Worm (Caenorhabditis elegans) whole organism, late embryonic: ENCODE data around the gene F38E1.6.
"Not testable (repeated sequence)": the region's sequence is repeated elsewhere in the genome, so short reads cannot be mapped to it uniquely, and the experiment has no call there.

Experiments
- F13H6.1 ChIP-seq: sonication (generic microtip); optimal IDR thresholded peaks from 2 replicates; lab custom pipeline; 2016; ENCODE audit warnings: missing genetic modification characterization, missing compliant biosample characterization
- T23F11.4 ChIP-seq: fragments of 200-800 bp; sonication (Bioruptor generic); optimal IDR thresholded peaks from 2 replicates; lab custom pipeline; 2018; ENCODE audit warnings: mild to moderate bottlenecking, missing genetic modification characterization, missing compliant biosample characterization
- ahr-1 ChIP-seq: sonication (generic microtip); optimal IDR thresholded peaks from 2 replicates; lab custom pipeline; 2016; ENCODE audit warnings: missing genetic modification characterization, missing compliant biosample characterization
- ama-1 ChIP-seq: fragments of 150-350 bp; optimal IDR thresholded peaks from 2 replicates; lab custom pipeline; 2014
- ceh-18 ChIP-seq: sonication (generic microtip); optimal IDR thresholded peaks from 2 replicates; lab custom pipeline; 2016; ENCODE audit warnings: missing genetic modification characterization, missing compliant biosample characterization
- ceh-24 ChIP-seq: sonication (generic microtip); optimal IDR thresholded peaks from 2 replicates; lab custom pipeline; 2016; ENCODE audit warnings: mild to moderate bottlenecking, missing genetic modification characterization, missing compliant biosample characterization
- ceh-30 ChIP-seq: fragments of 150-350 bp; optimal IDR thresholded peaks from 2 replicates; lab custom pipeline; 2014; ENCODE audit warnings: missing biosample characterization, missing genetic modification characterization
- ceh-34 ChIP-seq: sonication (generic microtip); optimal IDR thresholded peaks from 2 replicates; lab custom pipeline; 2016; ENCODE audit warnings: mild to moderate bottlenecking, missing genetic modification characterization, missing compliant biosample characterization
- ceh-45 ChIP-seq: fragments of 200-800 bp; sonication (Bioruptor generic); IDR thresholded peaks from 2 replicates; pipeline ENCODE4 v1.3.6; 2022; ENCODE audit warnings: missing genetic modification reagents, missing genetic modification characterization, missing compliant biosample characterization
- ceh-48 ChIP-seq: sonication (generic microtip); optimal IDR thresholded peaks from 2 replicates; lab custom pipeline; 2016; ENCODE audit warnings: missing genetic modification characterization, inconsistent platforms, missing compliant biosample characterization
- ceh-9 ChIP-seq: sonication (generic microtip); optimal IDR thresholded peaks from 2 replicates; lab custom pipeline; 2016; ENCODE audit warnings: mild to moderate bottlenecking, missing genetic modification characterization, inconsistent platforms, missing compliant biosample characterization
- elt-2 ChIP-seq: sonication (generic microtip); optimal IDR thresholded peaks from 2 replicates; lab custom pipeline; 2016; ENCODE audit warnings: missing genetic modification reagents, missing genetic modification characterization, missing compliant biosample characterization
- elt-4 ChIP-seq: sonication (generic microtip); optimal IDR thresholded peaks from 2 replicates; lab custom pipeline; 2016; ENCODE audit warnings: missing genetic modification characterization, missing compliant biosample characterization
- eyg-1 ChIP-seq: sonication (generic microtip); optimal IDR thresholded peaks from 2 replicates; lab custom pipeline; 2016; ENCODE audit warnings: missing genotype, missing genetic modification characterization, missing compliant biosample characterization
- fkh-10 ChIP-seq: fragments of 150-350 bp; optimal IDR thresholded peaks from 2 replicates; lab custom pipeline; 2014; ENCODE audit warnings: missing biosample characterization, missing genetic modification reagents, missing genetic modification characterization
- lin-11 ChIP-seq: fragments of 200-800 bp; sonication (Bioruptor generic); optimal IDR thresholded peaks from 2 replicates; lab custom pipeline; 2018; ENCODE audit warnings: mild to moderate bottlenecking, missing genetic modification characterization, missing compliant biosample characterization
- madf-2 ChIP-seq: sonication (generic microtip); optimal IDR thresholded peaks from 2 replicates; lab custom pipeline; 2017; ENCODE audit warnings: missing genetic modification characterization, missing compliant biosample characterization
- mec-3 ChIP-seq: sonication (generic microtip); optimal IDR thresholded peaks from 2 replicates; lab custom pipeline; 2016; ENCODE audit warnings: borderline replicate concordance, missing genetic modification characterization, missing compliant biosample characterization
- nfya-1 ChIP-seq: sonication (generic microtip); optimal IDR thresholded peaks from 2 replicates; lab custom pipeline; 2017; ENCODE audit warnings: missing genetic modification characterization, mild to moderate bottlenecking, missing compliant biosample characterization, antibody characterized with exemption, moderate library complexity
- nhr-11 ChIP-seq: fragments of 150-350 bp; optimal IDR thresholded peaks from 2 replicates; lab custom pipeline; 2014; ENCODE audit warnings: missing biosample characterization, missing genetic modification characterization
- npax-4 ChIP-seq: sonication (generic microtip); optimal IDR thresholded peaks from 2 replicates; lab custom pipeline; 2016; ENCODE audit warnings: missing genetic modification characterization, missing compliant biosample characterization
- pag-3 ChIP-seq: sonication (generic microtip); optimal IDR thresholded peaks from 2 replicates; lab custom pipeline; 2016; ENCODE audit warnings: missing compliant biosample characterization, missing genetic modification characterization, borderline replicate concordance
- pax-1 ChIP-seq: fragments of 150-350 bp; optimal IDR thresholded peaks from 2 replicates; lab custom pipeline; 2014; ENCODE audit warnings: missing biosample characterization, missing genetic modification characterization
- pha-4 ChIP-seq: fragments of 150-350 bp; optimal IDR thresholded peaks from 2 replicates; lab custom pipeline; 2018; ENCODE audit warnings: missing biosample characterization, missing genetic modification reagents, missing genetic modification characterization
- pqm-1 ChIP-seq: sonication (generic microtip); optimal IDR thresholded peaks from 2 replicates; lab custom pipeline; 2016; ENCODE audit warnings: missing genetic modification characterization, missing compliant biosample characterization
- pros-1 ChIP-seq: fragments of 150-350 bp; optimal IDR thresholded peaks from 2 replicates; lab custom pipeline; 2014; ENCODE audit warnings: missing biosample characterization, missing genetic modification reagents, missing genetic modification characterization
- ref-2 ChIP-seq: sonication (generic microtip); optimal IDR thresholded peaks from 2 replicates; lab custom pipeline; 2016; ENCODE audit warnings: missing genetic modification characterization, missing compliant biosample characterization
- sdc-2 ChIP-seq: sonication (generic microtip); optimal IDR thresholded peaks from 2 replicates; lab custom pipeline; 2016; ENCODE audit warnings: missing genotype, missing genetic modification characterization, missing compliant biosample characterization
- sox-2 ChIP-seq: fragments of 200-800 bp; sonication (Bioruptor generic); IDR thresholded peaks from 2 replicates; pipeline ENCODE4 v1.3.6; 2022; ENCODE audit warnings: missing genetic modification reagents, missing genetic modification characterization, missing compliant biosample characterization
- syd-9 ChIP-seq: sonication (generic microtip); optimal IDR thresholded peaks from 2 replicates; lab custom pipeline; 2016; ENCODE audit warnings: mild to moderate bottlenecking, missing genetic modification characterization, moderate library complexity, missing compliant biosample characterization
- tbx-2 ChIP-seq: sonication (generic microtip); optimal IDR thresholded peaks from 2 replicates; lab custom pipeline; 2016; ENCODE audit warnings: missing genetic modification characterization, missing compliant biosample characterization
- unc-3 ChIP-seq, 2 experiments: fragments of 200-800 bp in 1 of 2; sonication (Bioruptor generic) in 1 of 2; sonication (generic microtip) in 1 of 2; conservative IDR thresholded peaks in 1 of 2; optimal IDR thresholded peaks in 1 of 2; 2 replicates each; pipeline versions ENCODE4 v1.3.6 to Lab custom; 2016 to 2022; ENCODE audit warnings: missing compliant biosample characterization in 2 of 2, missing genetic modification characterization in 2 of 2, missing genetic modification reagents in 1 of 2
- unc-55 ChIP-seq: sonication (generic microtip); optimal IDR thresholded peaks from 2 replicates; lab custom pipeline; 2017; ENCODE audit warnings: missing biosample characterization, missing genetic modification reagents, missing genetic modification characterization
- unc-86 ChIP-seq: sonication (generic microtip); optimal IDR thresholded peaks from 2 replicates; lab custom pipeline; 2016; ENCODE audit warnings: missing genetic modification characterization, missing compliant biosample characterization
- zip-5 ChIP-seq: sonication (generic microtip); optimal IDR thresholded peaks from 2 replicates; lab custom pipeline; 2016; ENCODE audit warnings: missing genetic modification characterization, missing compliant biosample characterization

F38E1.6 gene

ce11 chrV:8359792-8360191 is at the start of gene F38E1.6:
F38E1.6 (plus strand) TSS chrV:8360092.
- TF ChIP-seq unc-55 (GFP tag; lab: Kevin White, UChicago) (no peak), ceh-24 (no peak)

- TF ChIP-seq pag-3 (tag; lab: Kevin White, UChicago) (no peak), mec-3 (tag; lab: Kevin White, UChicago) (no peak), ahr-1 (tag; lab: Kevin White, UChicago) (no peak), ref-2 (tag; lab: Kevin White, UChicago) (no peak), pax-1 (tag; lab: Kevin White, UChicago) (no peak), elt-2 (tag; lab: Kevin White, UChicago) (no peak), T23F11.4 (GFP tag; lab: Kevin White, UChicago) (no peak), pha-4 (tag; lab: Kevin White, UChicago) (no peak), ceh-9 (tag; lab: Kevin White, UChicago) (no peak), nfya-1 (tag; lab: Kevin White, UChicago) (no peak), sox-2 (GFP tag; lab: Robert Waterston, UW) (no peak), tbx-2 (tag; lab: Kevin White, UChicago) (no peak), npax-4 (tag; lab: Kevin White, UChicago) (no peak)
Observed at ce11 chrV:8311210-8311609, 48.7 kb upstream of the F38E1.6 start, which contains the start of gene W02D7.12. W02D7.12 (plus strand) TSS chrV:8311510.

- TF ChIP-seq ceh-45 (GFP tag; lab: Robert Waterston, UW) = peak; percentile 58
- 0 out of 2 replicates have a peak, but pooled peaks have one; percentile 25 for TF ChIP-seq unc-3 (GFP tag; conservative IDR thresholded peaks at IDR 0.05; lab: Robert Waterston, UW)
- TF ChIP-seq unc-3 (tag; optimal IDR thresholded peaks at IDR 0.05; lab: Kevin White, UChicago) = not testable (repeated sequence)
Observed at ce11 chrV:8314782-8315181, 45.1 kb upstream of the F38E1.6 start.

- TF ChIP-seq elt-4 (tag; lab: Kevin White, UChicago) (no peak), pqm-1 (tag; lab: Kevin White, UChicago) (no peak), elt-2 (tag; lab: Kevin White, UChicago) (no peak), pros-1 (no peak), npax-4 (tag; lab: Kevin White, UChicago) (no peak), sdc-2 (tag; lab: Kevin White, UChicago) (no peak), eyg-1 (tag; lab: Kevin White, UChicago) (no peak), unc-86 (tag; lab: Kevin White, UChicago) (no peak), syd-9 (tag; lab: Kevin White, UChicago) (no peak), zip-5 (no peak), ceh-30 (no peak), madf-2 (no peak), fkh-10 (GFP tag; lab: Kevin White, UChicago) (no peak), ceh-48 (tag; lab: Kevin White, UChicago) (no peak), pag-3 (tag; lab: Kevin White, UChicago) (no peak), ahr-1 (tag; lab: Kevin White, UChicago) (no peak), F13H6.1 (tag; lab: Kevin White, UChicago) (no peak), ama-1 (lab: Kevin White, UChicago) (no peak), mec-3 (tag; lab: Kevin White, UChicago) (no peak), tbx-2 (tag; lab: Kevin White, UChicago) (no peak)
Observed at ce11 chrV:8318135-8318534, 41.8 kb upstream of the F38E1.6 start, which contains the start of gene clec-219. clec-219 (plus strand) TSS chrV:8318435.

- TF ChIP-seq ceh-18 (no peak), madf-2 (no peak), nhr-11 (tag; lab: Kevin White, UChicago) (no peak), lin-11 (tag; lab: Kevin White, UChicago) (no peak), npax-4 (tag; lab: Kevin White, UChicago) (no peak), elt-4 (tag; lab: Kevin White, UChicago) (no peak), ceh-34 (tag; lab: Kevin White, UChicago) (no peak)
- TF ChIP-seq, all 69 proteins: peak for 0
Observed at ce11 chrV:8323545-8323944, 36.3 kb upstream of the F38E1.6 start.
